Worm (Caenorhabditis elegans) whole organism, L1 larva: ENCODE data around the gene srbc-68.

Experiments
- C04F5.9 ChIP-seq: sonication (generic microtip); optimal IDR thresholded peaks from 2 replicates; lab custom pipeline; 2016; ENCODE audit warnings: missing genetic modification characterization, missing compliant biosample characterization
- C34B4.2 ChIP-seq: sonication (generic microtip); optimal IDR thresholded peaks from 2 replicates; lab custom pipeline; 2017; ENCODE audit warnings: mild to moderate bottlenecking, missing genetic modification characterization, missing compliant biosample characterization
- F16B12.6 ChIP-seq: fragments of 150-350 bp; optimal IDR thresholded peaks from 2 replicates; lab custom pipeline; 2014; ENCODE audit warnings: missing biosample characterization, missing genetic modification characterization
- aha-1 ChIP-seq: fragments of 150-350 bp; optimal IDR thresholded peaks from 2 replicates; lab custom pipeline; 2014; ENCODE audit warnings: missing biosample characterization, missing genetic modification characterization
- alr-1 ChIP-seq: fragments of 200-800 bp; sonication (Bioruptor generic); optimal IDR thresholded peaks from 2 replicates; lab custom pipeline; 2018; ENCODE audit warnings: borderline replicate concordance, mild to moderate bottlenecking, missing genetic modification characterization, missing compliant biosample characterization
- aly-2 ChIP-seq: fragments of 150-350 bp; optimal IDR thresholded peaks from 2 replicates; lab custom pipeline; 2014; ENCODE audit warnings: missing biosample characterization, missing genetic modification characterization
- ama-1 ChIP-seq: fragments of 150-350 bp; optimal IDR thresholded peaks from 2 replicates; lab custom pipeline; 2014
- blmp-1 ChIP-seq: fragments of 150-350 bp; optimal IDR thresholded peaks from 2 replicates; lab custom pipeline; 2014; ENCODE audit warnings: missing biosample characterization, missing genetic modification characterization
- ceh-63 ChIP-seq: fragments of 200-800 bp; sonication (Bioruptor generic); optimal IDR thresholded peaks from 2 replicates; lab custom pipeline; 2018; ENCODE audit warnings: mild to moderate bottlenecking, missing genetic modification characterization, missing compliant biosample characterization
- ceh-82 ChIP-seq, 3 experiments: fragments of 150-350 bp in 1 of 3; sonication (generic microtip) in 2 of 3; optimal IDR thresholded peaks; 2 replicates each; lab custom pipeline; 2014 to 2017; ENCODE audit warnings: missing biosample characterization in 3 of 3, missing genetic modification characterization in 3 of 3
- ceh-88 ChIP-seq: fragments of 200-800 bp; sonication (Bioruptor generic); IDR thresholded peaks from 2 replicates; pipeline ENCODE4 v1.3.6; 2022; ENCODE audit warnings: missing genetic modification characterization, missing compliant biosample characterization
- efl-1 ChIP-seq, 4 experiments: fragments of 150-350 bp; optimal IDR thresholded peaks in 3 of 4; peaks in 1 of 4; 1 replicate in 1 of 4; 2 replicates in 3 of 4; lab custom pipeline; 2014; ENCODE audit warnings: missing biosample characterization in 2 of 4, missing genetic modification characterization in 2 of 4, missing genetic modification reagents in 2 of 4
- efl-3 ChIP-seq: fragments of 200-800 bp; sonication (Bioruptor generic); optimal IDR thresholded peaks from 2 replicates; lab custom pipeline; 2018; ENCODE audit warnings: mild to moderate bottlenecking, missing genetic modification characterization, missing compliant biosample characterization
- egl-13 ChIP-seq: sonication (generic microtip); optimal IDR thresholded peaks from 2 replicates; lab custom pipeline; 2016; ENCODE audit warnings: missing genotype, missing genetic modification reagents, missing genetic modification characterization, missing compliant biosample characterization
- egl-27 ChIP-seq, 2 experiments: fragments of 150-350 bp in 1 of 2; sonication (generic microtip); optimal IDR thresholded peaks; 3 replicates each; lab custom pipeline; 2017 to 2018; ENCODE audit warnings: missing biosample characterization in 2 of 2, missing genetic modification characterization in 2 of 2, missing genetic modification reagents in 2 of 2
- elt-2 ChIP-seq: sonication (generic microtip); optimal IDR thresholded peaks from 2 replicates; lab custom pipeline; 2016; ENCODE audit warnings: missing genetic modification characterization, mild to moderate bottlenecking, inconsistent platforms, missing compliant biosample characterization, missing genetic modification reagents
- elt-3 ChIP-seq, 6 experiments: fragments of 150-350 bp in 1 of 6; sonication (generic microtip); optimal IDR thresholded peaks; 2 replicates each; lab custom pipeline; 2017 to 2018; ENCODE audit warnings: missing biosample characterization in 6 of 6, missing genetic modification characterization in 6 of 6, inconsistent platforms in 1 of 6
- grh-1 ChIP-seq: fragments of 200-800 bp; sonication (Bioruptor generic); IDR thresholded peaks from 2 replicates; pipeline ENCODE4 v1.3.6; 2022; ENCODE audit warnings: missing genetic modification reagents, missing genetic modification characterization, missing compliant biosample characterization
- hlh-17 ChIP-seq: fragments of 200-800 bp; sonication (Bioruptor generic); optimal IDR thresholded peaks from 2 replicates; lab custom pipeline; 2018; ENCODE audit warnings: missing genetic modification characterization, mild to moderate bottlenecking, missing compliant biosample characterization, moderate library complexity, borderline replicate concordance
- irx-1 ChIP-seq: sonication (generic microtip); optimal IDR thresholded peaks from 2 replicates; lab custom pipeline; 2016; ENCODE audit warnings: missing genetic modification characterization, missing compliant biosample characterization
- isw-1 ChIP-seq: fragments of 200-800 bp; sonication (Bioruptor generic); IDR thresholded peaks from 2 replicates; pipeline ENCODE4 v1.3.6; 2022; ENCODE audit warnings: missing genetic modification characterization, missing compliant biosample characterization
- lin-14 ChIP-seq: fragments of 200-800 bp; sonication (Bioruptor generic); optimal IDR thresholded peaks from 2 replicates; lab custom pipeline; 2018; ENCODE audit warnings: mild to moderate bottlenecking, missing genetic modification characterization, moderate library complexity, missing compliant biosample characterization
- lin-15B ChIP-seq: fragments of 150-350 bp; sonication (generic microtip); optimal IDR thresholded peaks from 3 replicates; lab custom pipeline; 2014; ENCODE audit warnings: missing biosample characterization, missing genetic modification characterization
- lin-35 ChIP-seq, 2 experiments: fragments of 150-350 bp; optimal IDR thresholded peaks; 2 replicates each; lab custom pipeline; 2014; ENCODE audit warnings: missing biosample characterization in 2 of 2, missing genetic modification characterization in 2 of 2, missing genetic modification reagents in 2 of 2
- lin-39 ChIP-seq: fragments of 150-350 bp; optimal IDR thresholded peaks from 2 replicates; lab custom pipeline; 2014; ENCODE audit warnings: missing biosample characterization, missing genetic modification reagents, missing genetic modification characterization
- mdl-1 ChIP-seq, 2 experiments: fragments of 150-350 bp; optimal IDR thresholded peaks; 2 replicates each; lab custom pipeline; 2014 to 2017; ENCODE audit warnings: missing biosample characterization in 2 of 2, missing genetic modification characterization in 2 of 2, inconsistent platforms in 1 of 2
- mef-2 ChIP-seq: fragments of 150-350 bp; optimal IDR thresholded peaks from 2 replicates; lab custom pipeline; 2014; ENCODE audit warnings: missing biosample characterization, missing genetic modification characterization
- nhr-20 ChIP-seq: sonication (generic microtip); optimal IDR thresholded peaks from 2 replicates; lab custom pipeline; 2016; ENCODE audit warnings: mild to moderate bottlenecking, missing genetic modification characterization, missing compliant biosample characterization
- nhr-237 ChIP-seq: fragments of 150-350 bp; optimal IDR thresholded peaks from 2 replicates; lab custom pipeline; 2014; ENCODE audit warnings: missing biosample characterization, missing genetic modification characterization
- nhr-71 ChIP-seq: sonication (generic microtip); optimal IDR thresholded peaks from 2 replicates; lab custom pipeline; 2016; ENCODE audit warnings: mild to moderate bottlenecking, missing genetic modification characterization, moderate library complexity, missing compliant biosample characterization
- nhr-76 ChIP-seq: sonication (generic microtip); optimal IDR thresholded peaks from 2 replicates; lab custom pipeline; 2017; ENCODE audit warnings: missing biosample characterization, missing genetic modification characterization
- nhr-85 ChIP-seq: sonication (generic microtip); peaks from one replicate; lab custom pipeline; 2016; ENCODE audit warnings: missing genetic modification characterization, inconsistent platforms, missing compliant biosample characterization
- nhr-90 ChIP-seq: sonication (generic microtip); optimal IDR thresholded peaks from 2 replicates; lab custom pipeline; 2016; ENCODE audit warnings: mild to moderate bottlenecking, missing genetic modification characterization, missing compliant biosample characterization; ENCODE audit not compliant: poor library complexity
- pag-3 ChIP-seq: sonication (generic microtip); optimal IDR thresholded peaks from 2 replicates; lab custom pipeline; 2017; ENCODE audit warnings: missing genetic modification characterization, mild to moderate bottlenecking, missing compliant biosample characterization, antibody characterized with exemption, borderline replicate concordance; ENCODE audit not compliant: insufficient read depth
- pqm-1 ChIP-seq: sonication (generic microtip); optimal IDR thresholded peaks from 3 replicates; lab custom pipeline; 2017; ENCODE audit warnings: missing biosample characterization, missing genetic modification characterization
- rnt-1 ChIP-seq: sonication (generic microtip); optimal IDR thresholded peaks from 2 replicates; lab custom pipeline; 2016; ENCODE audit warnings: mild to moderate bottlenecking, missing genetic modification characterization, moderate library complexity, missing compliant biosample characterization
- skn-1 ChIP-seq: fragments of 150-350 bp; optimal IDR thresholded peaks from 2 replicates; lab custom pipeline; 2014; ENCODE audit warnings: missing biosample characterization, missing genetic modification characterization
- sptf-1 ChIP-seq: fragments of 150-350 bp; optimal IDR thresholded peaks from 2 replicates; lab custom pipeline; 2014; ENCODE audit warnings: missing biosample characterization, missing genetic modification characterization
- swsn-7 ChIP-seq: sonication (generic microtip); optimal IDR thresholded peaks from 2 replicates; lab custom pipeline; 2016; ENCODE audit warnings: missing genetic modification characterization, missing compliant biosample characterization
- unc-130 ChIP-seq: fragments of 150-350 bp; optimal IDR thresholded peaks from 2 replicates; lab custom pipeline; 2017; ENCODE audit warnings: missing biosample characterization, missing genetic modification characterization, inconsistent platforms
- zip-4 ChIP-seq: fragments of 200-800 bp; sonication (Bioruptor generic); optimal IDR thresholded peaks from 2 replicates; lab custom pipeline; 2018; ENCODE audit warnings: mild to moderate bottlenecking, missing genetic modification characterization, moderate library complexity, missing compliant biosample characterization
- ztf-11 ChIP-seq, 2 experiments: sonication (generic microtip); optimal IDR thresholded peaks; 2 replicates each; lab custom pipeline; 2016 to 2017; ENCODE audit warnings: missing genetic modification characterization in 2 of 2, missing biosample characterization in 1 of 2, missing compliant biosample characterization in 1 of 2
- ztf-4 ChIP-seq: fragments of 150-350 bp; optimal IDR thresholded peaks from 2 replicates; lab custom pipeline; 2014; ENCODE audit warnings: missing biosample characterization, missing genetic modification characterization

The srbc-68 gene

ce11 chrV:3582086-3582485 is 35.7 kb upstream of the srbc-68 start:
- TF ChIP-seq nhr-71 (tag; lab: Kevin White, UChicago) = peak; percentile 15
- no peak for TF ChIP-seq nhr-90 (tag; lab: Kevin White, UChicago)
- TF ChIP-seq nhr-85 = peak; percentile 36

ce11 chrV:3581643-3582042 is 35.2 kb upstream of the srbc-68 start:
- no peak for TF ChIP-seq ceh-82 (tag; optimal IDR thresholded peaks at IDR 0.05; lab: Kevin White, UChicago)
- TF ChIP-seq lin-14 (GFP tag; lab: Kevin White, UChicago) = no peak
- TF ChIP-seq C34B4.2 (tag; lab: Kevin White, UChicago) = no peak
- no peak for TF ChIP-seq alr-1 (tag; lab: Kevin White, UChicago)
- TF ChIP-seq ceh-63 (GFP tag; lab: Kevin White, UChicago) = no peak
- TF ChIP-seq nhr-71 (tag; lab: Kevin White, UChicago) = no peak
- no peak for TF ChIP-seq unc-130
- TF ChIP-seq egl-27 (tag; optimal IDR thresholded peaks at IDR 0.05; lab: Kevin White, UChicago) = no peak
- no peak for TF ChIP-seq C04F5.9 (tag; lab: Kevin White, UChicago)
- no peak for TF ChIP-seq ceh-88 (GFP tag; lab: Robert Waterston, UW)
- no peak for TF ChIP-seq egl-13 (tag; lab: Kevin White, UChicago)
- TF ChIP-seq swsn-7 (tag; lab: Kevin White, UChicago) = no peak
- TF ChIP-seq grh-1 (GFP tag; lab: Robert Waterston, UW) = no peak
- TF ChIP-seq irx-1 = no peak

ce11 chrV:3581034-3581433 is 34.6 kb upstream of the srbc-68 start:
- peak in 1 of 2 experiments; percentile 9 for TF ChIP-seq mdl-1 (tag; optimal IDR thresholded peaks at IDR 0.05; lab: Kevin White, UChicago)
- no peak for TF ChIP-seq aha-1 (tag; lab: Kevin White, UChicago)
- peak; percentile 6 for TF ChIP-seq nhr-71 (tag; lab: Kevin White, UChicago)
- TF ChIP-seq pag-3 (tag; lab: Kevin White, UChicago) = no peak

- TF ChIP-seq efl-1 (optimal IDR thresholded peaks at IDR 0.05; lab: Kevin White, UChicago) = no peak
- peak in 1 of 2 experiments; percentile 27 for TF ChIP-seq efl-1 (GFP tag; optimal IDR thresholded peaks at IDR 0.05 in 1 of 2; lab: Kevin White, UChicago)
- TF ChIP-seq lin-35 (GFP tag; optimal IDR thresholded peaks at IDR 0.05; lab: Kevin White, UChicago) = no peak
- TF ChIP-seq efl-3 (GFP tag; lab: Kevin White, UChicago) = no peak
- TF ChIP-seq blmp-1 (tag; lab: Kevin White, UChicago) = peak; percentile 52
- peak in 2 of 6 experiments; percentile 8 to 39 for TF ChIP-seq elt-3 (tag; optimal IDR thresholded peaks at IDR 0.05; lab: Kevin White, UChicago)
- TF ChIP-seq elt-2 = peak; percentile 52
These were observed 34.0 kb upstream of the srbc-68 start for ce11 chrV:3580385-3580784.

- peak; percentile 86 for TF ChIP-seq lin-15B (tag; lab: Kevin White, UChicago)
- no peak for TF ChIP-seq ztf-11 (tag; optimal IDR thresholded peaks at IDR 0.05; lab: Kevin White, UChicago)
- TF ChIP-seq hlh-17 (GFP tag; lab: Kevin White, UChicago) = no peak
- no peak for TF ChIP-seq pag-3 (tag; lab: Kevin White, UChicago)
- no peak for TF ChIP-seq nhr-90 (tag; lab: Kevin White, UChicago)
- TF ChIP-seq ztf-4 (tag; lab: Kevin White, UChicago) = no peak
- TF ChIP-seq zip-4 (GFP tag; lab: Kevin White, UChicago) = no peak
- TF ChIP-seq pqm-1 (tag; lab: Kevin White, UChicago) = no peak
- no peak for TF ChIP-seq nhr-76
- peak; percentile 67 for TF ChIP-seq nhr-20 (tag; lab: Kevin White, UChicago)
- no peak for TF ChIP-seq mef-2
- TF ChIP-seq egl-27 (tag; optimal IDR thresholded peaks at IDR 0.05; lab: Kevin White, UChicago) = no peak
- no peak for TF ChIP-seq isw-1
- no peak for TF ChIP-seq grh-1 (GFP tag; lab: Robert Waterston, UW)
- peak; percentile 32 for TF ChIP-seq swsn-7 (tag; lab: Kevin White, UChicago)
- TF ChIP-seq sptf-1 (tag; lab: Kevin White, UChicago) = no peak
- no peak for TF ChIP-seq aly-2 (tag; lab: Kevin White, UChicago)
- TF ChIP-seq F16B12.6 (tag; lab: Kevin White, UChicago) = no peak
- no peak for TF ChIP-seq lin-39
- no peak for TF ChIP-seq ama-1 (lab: Kevin White, UChicago)
- peak; percentile 27 for TF ChIP-seq skn-1
- peak; percentile 55 for TF ChIP-seq rnt-1 (tag; lab: Kevin White, UChicago)
- no peak for TF ChIP-seq ceh-88 (GFP tag; lab: Robert Waterston, UW)
- no peak for TF ChIP-seq nhr-237 (tag; lab: Kevin White, UChicago)
- peak; percentile 85 for TF ChIP-seq lin-14 (GFP tag; lab: Kevin White, UChicago)
These were observed 33.4 kb upstream of the srbc-68 start for ce11 chrV:3579795-3580194.
